Worm (Caenorhabditis elegans) whole organism, L4 larva: Measurements from ENCODE around the gene dct-19.

Experiments used
- D1046.2 ChIP-seq: fragments of 200-800 bp; sonication (Bioruptor generic); IDR thresholded peaks from 2 replicates; pipeline ENCODE4 v1.3.6; 2022; ENCODE audit warnings: missing genetic modification characterization, missing compliant biosample characterization
- F10B5.3 ChIP-seq: sonication (generic microtip); optimal IDR thresholded peaks from 2 replicates; lab custom pipeline; 2016; ENCODE audit warnings: mild to moderate bottlenecking, missing genetic modification characterization, missing compliant biosample characterization
- ZK337.2 ChIP-seq: fragments of 200-800 bp; sonication (Bioruptor generic); IDR thresholded peaks from 2 replicates; pipeline ENCODE4 v1.3.6; 2022; ENCODE audit warnings: missing genetic modification reagents, missing genetic modification characterization, missing compliant biosample characterization
- aly-2 ChIP-seq: sonication (generic microtip); optimal IDR thresholded peaks from 2 replicates; lab custom pipeline; 2018; ENCODE audit warnings: missing biosample characterization, missing genetic modification characterization
- ceh-20 ChIP-seq: fragments of 200-800 bp; sonication (Bioruptor generic); IDR thresholded peaks from 2 replicates; pipeline ENCODE4 v1.3.6; 2022; ENCODE audit warnings: missing genetic modification reagents, missing genetic modification characterization, missing compliant biosample characterization
- ceh-28 ChIP-seq: fragments of 150-350 bp; optimal IDR thresholded peaks from 2 replicates; lab custom pipeline; 2014; ENCODE audit warnings: missing biosample characterization, missing genetic modification reagents, missing genetic modification characterization
- ces-1 ChIP-seq: fragments of 150-350 bp; sonication (generic microtip); optimal IDR thresholded peaks from 4 replicates; lab custom pipeline; 2014; ENCODE audit warnings: missing biosample characterization, missing genetic modification reagents, missing genetic modification characterization
- cey-2 ChIP-seq: sonication (generic microtip); optimal IDR thresholded peaks from 3 replicates; lab custom pipeline; 2017; ENCODE audit warnings: missing genetic modification characterization, mild to moderate bottlenecking, missing compliant biosample characterization, antibody characterized with exemption, borderline replicate concordance; ENCODE audit not compliant: insufficient read depth
- daf-12 ChIP-seq: fragments of 150-350 bp; optimal IDR thresholded peaks from 2 replicates; lab custom pipeline; 2014; ENCODE audit warnings: missing biosample characterization, missing genetic modification reagents, missing genetic modification characterization
- daf-16 ChIP-seq, 3 experiments: sonication (generic microtip); optimal IDR thresholded peaks; 2 replicates each; lab custom pipeline; 2016 to 2017; ENCODE audit warnings: missing genetic modification characterization in 3 of 3, missing genetic modification reagents in 3 of 3, mild to moderate bottlenecking in 2 of 3, missing compliant biosample characterization in 2 of 3, missing biosample characterization in 1 of 3, moderate library complexity in 1 of 3
- daf-19 ChIP-seq: fragments of 200-800 bp; sonication (Bioruptor generic); conservative IDR thresholded peaks from 2 replicates; pipeline ENCODE4 v1.3.6; 2022; ENCODE audit warnings: missing genetic modification characterization, missing compliant biosample characterization
- dmd-6 ChIP-seq: fragments of 200-800 bp; sonication (Bioruptor generic); IDR thresholded peaks from 2 replicates; pipeline ENCODE4 v1.3.6; 2022; ENCODE audit warnings: missing genetic modification reagents, missing genetic modification characterization, missing compliant biosample characterization
- duxl-1 ChIP-seq: sonication (generic microtip); optimal IDR thresholded peaks from 2 replicates; lab custom pipeline; 2016; ENCODE audit warnings: mild to moderate bottlenecking, missing genetic modification characterization, moderate library complexity, missing compliant biosample characterization; ENCODE audit not compliant: poor library complexity
- dve-1 ChIP-seq: sonication (generic microtip); optimal IDR thresholded peaks from 2 replicates; lab custom pipeline; 2017; ENCODE audit warnings: antibody characterized with exemption, mild to moderate bottlenecking, missing genetic modification characterization, missing compliant biosample characterization; ENCODE audit not compliant: insufficient read depth
- egl-27 ChIP-seq: sonication (generic microtip); optimal IDR thresholded peaks from 3 replicates; lab custom pipeline; 2017; ENCODE audit warnings: missing biosample characterization, missing genetic modification reagents, missing genetic modification characterization
- lin-1 ChIP-seq: fragments of 200-800 bp; sonication (Bioruptor generic); IDR thresholded peaks from 2 replicates; pipeline ENCODE4 v1.3.6; 2022; ENCODE audit warnings: missing genetic modification reagents, missing genetic modification characterization, missing compliant biosample characterization
- lin-13 ChIP-seq: fragments of 150-350 bp; optimal IDR thresholded peaks from 2 replicates; lab custom pipeline; 2014; ENCODE audit warnings: missing biosample characterization, missing genetic modification reagents, missing genetic modification characterization
- madf-9 ChIP-seq: fragments of 200-800 bp; sonication (Bioruptor generic); conservative IDR thresholded peaks from 2 replicates; pipeline ENCODE4 v1.3.6; 2022; ENCODE audit warnings: missing genetic modification reagents, missing genetic modification characterization, missing compliant biosample characterization
- mdl-1 ChIP-seq, 2 experiments: fragments of 150-350 bp in 1 of 2; sonication (generic microtip) in 1 of 2; optimal IDR thresholded peaks; 2 replicates each; lab custom pipeline; 2014 to 2017; ENCODE audit warnings: missing biosample characterization in 2 of 2, missing genetic modification characterization in 2 of 2
- mdt-29 ChIP-seq: fragments of 200-800 bp; sonication (Bioruptor generic); IDR thresholded peaks from 2 replicates; pipeline ENCODE4 v1.3.6; 2022; ENCODE audit warnings: missing genetic modification reagents, missing genetic modification characterization, missing compliant biosample characterization
- nhr-11 ChIP-seq: fragments of 150-350 bp; optimal IDR thresholded peaks from 2 replicates; lab custom pipeline; 2014; ENCODE audit warnings: missing biosample characterization, missing genetic modification characterization
- nhr-28 ChIP-seq: fragments of 150-350 bp; optimal IDR thresholded peaks from 2 replicates; lab custom pipeline; 2014; ENCODE audit warnings: missing biosample characterization, missing genetic modification characterization
- nhr-77 ChIP-seq: fragments of 150-350 bp; optimal IDR thresholded peaks from 2 replicates; lab custom pipeline; 2014; ENCODE audit warnings: missing biosample characterization, missing genetic modification characterization
- pqm-1 ChIP-seq: sonication (generic microtip); optimal IDR thresholded peaks from 2 replicates; lab custom pipeline; 2017; ENCODE audit warnings: missing biosample characterization, missing genetic modification characterization
- set-16 ChIP-seq: fragments of 200-800 bp; sonication (Bioruptor generic); IDR thresholded peaks from 2 replicates; pipeline ENCODE4 v1.3.6; 2022; ENCODE audit warnings: missing genetic modification reagents, missing genetic modification characterization, missing compliant biosample characterization
- unc-62 ChIP-seq, 3 experiments: fragments of 150-350 bp in 1 of 3; sonication (generic microtip); optimal IDR thresholded peaks in 2 of 3; peaks in 1 of 3; 1 replicate in 1 of 3; 2 replicates in 2 of 3; lab custom pipeline; 2014 to 2017; ENCODE audit warnings: missing biosample characterization in 3 of 3, missing genetic modification characterization in 3 of 3, missing genetic modification reagents in 3 of 3, missing genotype in 1 of 3
- zfp-3 ChIP-seq: fragments of 200-800 bp; sonication (Bioruptor generic); conservative IDR thresholded peaks from 2 replicates; pipeline ENCODE4 v1.3.6; 2022; ENCODE audit warnings: missing genetic modification reagents, missing genetic modification characterization, missing compliant biosample characterization
- zip-11 ChIP-seq: fragments of 200-800 bp; sonication (Bioruptor generic); IDR thresholded peaks from 2 replicates; pipeline ENCODE4 v1.3.6; 2022; ENCODE audit warnings: missing genetic modification characterization, missing compliant biosample characterization
- ztf-11 ChIP-seq: fragments of 150-350 bp; optimal IDR thresholded peaks from 2 replicates; lab custom pipeline; 2014; ENCODE audit warnings: missing biosample characterization, missing genetic modification characterization

Gene dct-19

ce11 chrIV:12942633-12943032 is at the start of gene dct-19:
Gene dct-19 (plus strand): TSS chrIV:12942933.
- TF ChIP-seq lin-1 = no peak
- no peak for TF ChIP-seq dmd-6 (GFP tag; lab: Robert Waterston, UW)
- no peak for TF ChIP-seq F10B5.3
- TF ChIP-seq set-16 = no peak
- no peak for TF ChIP-seq nhr-77
- no peak for TF ChIP-seq ceh-28 (tag; lab: Kevin White, UChicago)
- no peak for TF ChIP-seq ceh-20
- TF ChIP-seq madf-9 (GFP tag; lab: Robert Waterston, UW) = no peak
- no peak for TF ChIP-seq nhr-28 (tag; lab: Kevin White, UChicago)
- TF ChIP-seq pqm-1 (tag; lab: Kevin White, UChicago) = no peak
- TF ChIP-seq nhr-11 (tag; lab: Kevin White, UChicago) = no peak
- TF ChIP-seq zip-11 = no peak
- TF ChIP-seq ztf-11 = no peak
- TF ChIP-seq ces-1 = no peak
- no peak for TF ChIP-seq daf-19 (GFP tag; lab: Robert Waterston, UW)
- TF ChIP-seq mdt-29 (GFP tag; lab: Robert Waterston, UW) = no peak

ce11 chrIV:12893166-12893565 is 49.6 kb upstream of the dct-19 start, which contains the start of gene K08D8.12:
Gene K08D8.12 (plus strand): TSS chrIV:12893466.
- no peak for TF ChIP-seq duxl-1 (tag; lab: Kevin White, UChicago)
- TF ChIP-seq dmd-6 (GFP tag; lab: Robert Waterston, UW) = peak; percentile 20; the same call in 1 of the 2 replicates
- TF ChIP-seq daf-16 (GFP tag; optimal IDR thresholded peaks at IDR 0.05; lab: Kevin White, UChicago) = no peak
- peak; percentile 32 for TF ChIP-seq daf-16 (tag; optimal IDR thresholded peaks at IDR 0.05; lab: Kevin White, UChicago)
- TF ChIP-seq, all 104 proteins: peak for 2

- TF ChIP-seq cey-2 (tag; lab: Kevin White, UChicago) (no peak), mdl-1 (tag; optimal IDR thresholded peaks at IDR 0.05; lab: Kevin White, UChicago) (no peak)
- TF ChIP-seq, all 104 proteins: peak for 0
These were observed 47.7 kb upstream of the dct-19 start, which contains the start of gene K08D8.11 for ce11 chrIV:12894996-12895395. Gene K08D8.11 (plus strand): TSS chrIV:12895296.

DNA sequence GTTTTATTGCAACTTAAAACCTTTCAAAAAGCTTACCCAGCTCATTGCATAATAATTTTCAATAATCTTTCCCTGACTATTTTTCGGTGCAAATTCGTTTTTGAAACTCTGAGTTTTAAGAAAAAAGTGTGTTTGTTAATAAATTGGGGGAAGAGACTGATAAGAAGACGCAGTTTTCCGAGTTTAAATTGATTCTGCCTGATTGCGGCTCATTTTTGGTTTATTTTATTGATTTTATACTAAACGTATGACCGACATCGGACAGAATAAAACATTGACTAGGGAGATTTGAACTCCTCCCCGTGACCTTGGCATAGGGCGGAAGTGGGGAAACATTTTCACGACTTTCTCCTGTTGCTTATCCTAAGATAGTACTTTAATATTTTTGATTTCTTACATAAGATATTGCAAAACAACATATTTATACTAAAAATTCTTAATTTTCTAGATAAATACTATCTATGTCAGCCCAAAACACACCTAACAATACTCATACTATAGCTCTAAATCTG is 46.3 kb upstream of the dct-19 start, which contains the start of gene K08D8.7:
Gene K08D8.7 (plus strand): TSS at position 462 of the 512 bp plus-strand sequence.
- TF ChIP-seq dve-1 (tag; lab: Kevin White, UChicago) (peak; percentile 23), lin-13 (GFP tag; lab: Kevin White, UChicago) (no peak), pqm-1 (tag; lab: Kevin White, UChicago) (peak; percentile 40), aly-2 (tag; lab: Kevin White, UChicago) (no peak), daf-16 (GFP tag; optimal IDR thresholded peaks at IDR 0.05; lab: Kevin White, UChicago) (no peak), daf-16 (tag; optimal IDR thresholded peaks at IDR 0.05; lab: Kevin White, UChicago) (peak; percentile 24), nhr-28 (tag; lab: Kevin White, UChicago) (peak; percentile 41), dmd-6 (GFP tag; lab: Robert Waterston, UW) (peak; percentile 33; the same call in 1 of the 2 replicates)

ce11 chrIV:12897146-12897545 is 45.6 kb upstream of the dct-19 start:
- TF ChIP-seq ZK337.2 (GFP tag; lab: Robert Waterston, UW) (no peak), unc-62 (GFP tag; optimal IDR thresholded peaks at IDR 0.05 in 1 of 2; lab: Kevin White, UChicago) (peak in 1 of 2 experiments; percentile 74), unc-62 (tag; optimal IDR thresholded peaks at IDR 0.05; lab: Kevin White, UChicago) (no peak), daf-12 (no peak), daf-16 (GFP tag; optimal IDR thresholded peaks at IDR 0.05; lab: Kevin White, UChicago) (no peak), daf-16 (tag; optimal IDR thresholded peaks at IDR 0.05; lab: Kevin White, UChicago) (peak; percentile 17), daf-19 (GFP tag; lab: Robert Waterston, UW) (no peak), mdt-29 (GFP tag; lab: Robert Waterston, UW) (no peak), zfp-3 (GFP tag; lab: Robert Waterston, UW) (no peak), D1046.2 (GFP tag; lab: Robert Waterston, UW) (no peak), egl-27 (tag; lab: Kevin White, UChicago) (no peak)
